Worm (Caenorhabditis elegans): Measurements from ENCODE around the gene tbx-2.

tbx-2 gene

ce11 chrIII:5172470-5172869, 36.4 kb upstream of the tbx-2 start, which contains the start of gene K10D2.5 (continued):
- peak; percentile 56 for TF ChIP-seq hlh-17 (GFP tag; optimal IDR thresholded peaks at IDR 0.05; ENCODE audit: borderline replicate concordance)
- TF ChIP-seq zag-1 (tag; optimal IDR thresholded peaks at IDR 0.05): peak; percentile 14
- TF ChIP-seq C04F5.9 (tag; optimal IDR thresholded peaks at IDR 0.05): peak; percentile 94
- peak; percentile 65 for TF ChIP-seq fkh-10 (GFP tag; optimal IDR thresholded peaks at IDR 0.05)
- TF ChIP-seq sox-4 (tag; optimal IDR thresholded peaks at IDR 0.05): peak; percentile 91
- TF ChIP-seq mdl-1 (tag; optimal IDR thresholded peaks at IDR 0.05): peak in 1 of 2 experiments; percentile 78
- TF ChIP-seq nhr-77 (tag; optimal IDR thresholded peaks at IDR 0.05): peak; percentile 89
- TF ChIP-seq F16B12.6 (tag; optimal IDR thresholded peaks at IDR 0.05): peak; percentile 73
- no peak for TF ChIP-seq pqm-1 (tag; optimal IDR thresholded peaks at IDR 0.05)
- peak; percentile 96 for TF ChIP-seq tbx-2 (tag; optimal IDR thresholded peaks at IDR 0.05)
- TF ChIP-seq lin-14 (GFP tag; optimal IDR thresholded peaks at IDR 0.05): peak; percentile 94
- TF ChIP-seq nhr-90 (tag; optimal IDR thresholded peaks at IDR 0.05; ENCODE audit: poor library complexity): peak; percentile 96
- peak; percentile 97 for TF ChIP-seq isw-1 (GFP tag; IDR thresholded peaks at IDR 0.05)
- TF ChIP-seq lir-3 (tag; optimal IDR thresholded peaks at IDR 0.05; ENCODE audit: poor library complexity): peak; percentile 98
- TF ChIP-seq lin-13 (GFP tag; optimal IDR thresholded peaks at IDR 0.05): peak; percentile 95
- TF ChIP-seq hlh-4 (tag; optimal IDR thresholded peaks at IDR 0.05): no peak
- peak; percentile 94 for TF ChIP-seq mab-9 (GFP tag; IDR thresholded peaks at IDR 0.05)
- TF ChIP-seq efl-3 (GFP tag; optimal IDR thresholded peaks at IDR 0.05): no peak
- peak; percentile 95 for TF ChIP-seq nhr-19 (GFP tag; conservative IDR thresholded peaks at IDR 0.05)
- TF ChIP-seq elt-2 (tag; optimal IDR thresholded peaks at IDR 0.05): peak; percentile 51
- no peak for TF ChIP-seq nhr-12 (tag; optimal IDR thresholded peaks at IDR 0.05)
- TF ChIP-seq efl-1 (optimal IDR thresholded peaks at IDR 0.05): peak; percentile 92 to 94
- TF ChIP-seq efl-1 (GFP tag; optimal IDR thresholded peaks at IDR 0.05 in 1 of 2): peak; percentile 87 to 98
- peak; percentile 94 for TF ChIP-seq ceh-90 (tag; optimal IDR thresholded peaks at IDR 0.05)
- TF ChIP-seq grh-1 (GFP tag; IDR thresholded peaks at IDR 0.05): peak; percentile 83
- TF ChIP-seq mep-1 (tag; optimal IDR thresholded peaks at IDR 0.05): peak; percentile 94
- peak; percentile 90 for TF ChIP-seq unc-130 (tag; optimal IDR thresholded peaks at IDR 0.05)
- TF ChIP-seq fos-1 (tag; optimal IDR thresholded peaks at IDR 0.05): peak; percentile 82
- TF ChIP-seq skn-1 (tag; optimal IDR thresholded peaks at IDR 0.05): peak; percentile 84
- peak; percentile 84 for TF ChIP-seq snpc-4 (tag; optimal IDR thresholded peaks at IDR 0.05)
- no peak for TF ChIP-seq unc-30 (tag; optimal IDR thresholded peaks at IDR 0.05)
- peak; percentile 91 for TF ChIP-seq unc-86 (tag; optimal IDR thresholded peaks at IDR 0.05)
- peak; percentile 72 for TF ChIP-seq sup-37 (GFP tag; optimal IDR thresholded peaks at IDR 0.05)
- peak; percentile 18 for TF ChIP-seq pag-3 (tag; optimal IDR thresholded peaks at IDR 0.05; ENCODE audit: borderline replicate concordance, insufficient read depth)
- peak; percentile 100 for TF ChIP-seq rnt-1 (tag; optimal IDR thresholded peaks at IDR 0.05)

- TF ChIP-seq xbp-1 (tag; optimal IDR thresholded peaks at IDR 0.05) (no peak), alr-1 (tag; optimal IDR thresholded peaks at IDR 0.05; ENCODE audit: borderline replicate concordance) (no peak), nhr-237 (tag; optimal IDR thresholded peaks at IDR 0.05) (no peak)
Observed at ce11 chrIII:5171945-5172344, 35.8 kb upstream of the tbx-2 start, which contains the start of gene prp-19. Gene prp-19 (minus strand): TSS chrIII:5172045.

ce11 chrIII:5169699-5170098, 33.6 kb upstream of the tbx-2 start, which contains the start of gene ulp-1:
Gene ulp-1 (minus strand): TSS chrIII:5169799.
- TF ChIP-seq nhr-237 (tag; optimal IDR thresholded peaks at IDR 0.05) (no peak), nhr-85 (tag) (no peak), egl-13 (tag; optimal IDR thresholded peaks at IDR 0.05) (no peak), unc-30 (tag; optimal IDR thresholded peaks at IDR 0.05) (no peak), zag-1 (tag; optimal IDR thresholded peaks at IDR 0.05) (no peak), efl-1 (optimal IDR thresholded peaks at IDR 0.05) (no peak), efl-1 (GFP tag; optimal IDR thresholded peaks at IDR 0.05 in 1 of 2) (no peak), unc-130 (tag; optimal IDR thresholded peaks at IDR 0.05) (no peak), ceh-90 (tag; optimal IDR thresholded peaks at IDR 0.05) (no peak)
